Worm (Caenorhabditis elegans) whole organism, midembryonic: Measurements from ENCODE around the gene lin-39.

Experiments used
- T22C8.4 ChIP-seq: fragments of 200-800 bp; sonication (Bioruptor generic); IDR thresholded peaks from 2 replicates; pipeline ENCODE4 v1.3.6; 2022; ENCODE audit warnings: missing genetic modification characterization, missing compliant biosample characterization
- cog-1 ChIP-seq: sonication (generic microtip); optimal IDR thresholded peaks from 2 replicates; lab custom pipeline; 2016; ENCODE audit warnings: missing genetic modification characterization, missing compliant biosample characterization
- klf-2 ChIP-seq: fragments of 200-800 bp; sonication (Bioruptor generic); conservative IDR thresholded peaks from 2 replicates; pipeline ENCODE4 v1.3.6; 2022; ENCODE audit warnings: missing genetic modification reagents, missing genetic modification characterization, missing compliant biosample characterization
- med-1 ChIP-seq: sonication (generic microtip); optimal IDR thresholded peaks from 2 replicates; lab custom pipeline; 2017; ENCODE audit warnings: missing genetic modification characterization, mild to moderate bottlenecking, missing compliant biosample characterization, antibody characterized with exemption, missing genetic modification reagents; ENCODE audit not compliant: insufficient read depth
- ref-1 ChIP-seq: fragments of 200-800 bp; sonication (Bioruptor generic); conservative IDR thresholded peaks from 2 replicates; pipeline ENCODE4 v1.3.6; 2022; ENCODE audit warnings: missing genetic modification reagents, missing genetic modification characterization, missing compliant biosample characterization
- tab-1 ChIP-seq: fragments of 200-800 bp; sonication (Bioruptor generic); IDR thresholded peaks from 2 replicates; pipeline ENCODE4 v1.3.6; 2022; ENCODE audit warnings: missing genetic modification characterization, missing compliant biosample characterization
- ztf-23 ChIP-seq: fragments of 200-800 bp; sonication (Bioruptor generic); IDR thresholded peaks from 2 replicates; pipeline ENCODE4 v1.3.6; 2022; ENCODE audit warnings: missing genetic modification reagents, missing genetic modification characterization, missing compliant biosample characterization
- ztf-29 ChIP-seq: fragments of 200-800 bp; sonication (Bioruptor generic); IDR thresholded peaks from 2 replicates; pipeline ENCODE4 v1.3.6; 2022; ENCODE audit warnings: missing genetic modification reagents, missing genetic modification characterization, missing compliant biosample characterization

DNA sequence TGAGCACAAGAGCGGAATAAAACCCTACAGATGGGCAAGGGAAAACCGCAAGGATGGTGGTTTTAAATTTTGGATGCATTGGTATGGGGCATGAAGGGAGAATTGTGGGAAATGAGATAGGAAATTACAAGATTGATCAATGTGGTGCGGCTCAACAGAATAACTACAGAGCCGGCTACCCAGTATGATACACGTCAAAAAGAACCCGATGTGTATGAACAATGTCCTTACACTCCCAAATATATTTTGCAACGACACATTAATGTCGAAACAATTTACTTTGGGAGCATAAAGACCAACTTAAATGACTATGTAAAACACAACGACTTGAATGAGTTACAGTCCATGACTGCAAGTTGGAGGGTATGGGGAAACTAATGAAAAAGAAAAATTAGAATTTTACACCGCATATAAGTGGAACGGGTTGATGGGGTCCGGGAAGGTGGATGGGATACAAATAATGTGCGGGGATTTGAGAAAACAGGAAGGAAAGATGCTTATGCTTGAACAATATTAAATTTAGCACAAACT lies 40.8 kb downstream of the lin-39 start:
- TF ChIP-seq klf-2 (GFP tag; lab: Robert Waterston, UW), result no peak
- no peak for TF ChIP-seq cog-1 (tag; lab: Kevin White, UChicago)
- TF ChIP-seq ztf-29 (GFP tag; lab: Robert Waterston, UW), result no peak
- TF ChIP-seq med-1 (GFP tag; lab: Kevin White, UChicago), result no peak
- no peak for TF ChIP-seq T22C8.4 (GFP tag; lab: Robert Waterston, UW)
- no peak for TF ChIP-seq ztf-23 (GFP tag; lab: Robert Waterston, UW)
- TF ChIP-seq ref-1, result no peak
- TF ChIP-seq tab-1 (GFP tag; lab: Robert Waterston, UW), result no peak
